Fruit fly (Drosophila melanogaster) whole organism, prepupa: ENCODE data around the gene CG13833.
A peak's percentile ranks its signal among the peaks of the same experiment; 100 is the strongest.

ENCODE experiments used
- Blimp-1 ChIP-seq: fragments of 200-800 bp; sonication (Bioruptor generic); optimal IDR thresholded peaks from 3 replicates; lab custom pipeline; 2017; ENCODE audit warnings: missing biosample characterization, missing genetic modification characterization, mild to moderate bottlenecking, moderate library complexity, missing genetic modification reagents
- CG10631 ChIP-seq: fragments of 200-800 bp; sonication (Bioruptor generic); optimal IDR thresholded peaks from 2 replicates; lab custom pipeline; 2016; ENCODE audit warnings: missing biosample characterization, missing genetic modification characterization
- CG10669 ChIP-seq: fragments of 200-800 bp; sonication (Bioruptor generic); optimal IDR thresholded peaks from 3 replicates; lab custom pipeline; 2018; ENCODE audit warnings: missing biosample characterization, mild to moderate bottlenecking, missing genetic modification characterization, moderate library complexity
- CG11762 ChIP-seq: fragments of 200-800 bp; sonication (Bioruptor generic); optimal IDR thresholded peaks from 3 replicates; lab custom pipeline; 2016; ENCODE audit warnings: missing biosample characterization, missing genetic modification characterization; ENCODE audit not compliant: insufficient read depth
- CG11902 ChIP-seq: fragments of 200-800 bp; sonication (Bioruptor generic); optimal IDR thresholded peaks from 3 replicates; lab custom pipeline; 2016; ENCODE audit warnings: missing biosample characterization, missing genetic modification characterization
- CG1621 ChIP-seq: fragments of 200-800 bp; sonication (Bioruptor generic); optimal IDR thresholded peaks from 3 replicates; lab custom pipeline; 2018; ENCODE audit warnings: missing biosample characterization, mild to moderate bottlenecking, missing genetic modification characterization
- CG16779 ChIP-seq: fragments of 200-800 bp; sonication (Bioruptor generic); optimal IDR thresholded peaks from 3 replicates; lab custom pipeline; 2017; ENCODE audit warnings: missing biosample characterization, mild to moderate bottlenecking, missing genetic modification characterization
- CG3032 ChIP-seq: fragments of 200-800 bp; optimal IDR thresholded peaks from 2 replicates; lab custom pipeline; 2019; ENCODE audit warnings: missing biosample characterization, mild to moderate bottlenecking, missing genetic modification characterization, moderate library complexity
- CG31627 ChIP-seq: fragments of 200-800 bp; sonication (Bioruptor generic); optimal IDR thresholded peaks from 3 replicates; lab custom pipeline; 2016; ENCODE audit warnings: missing biosample characterization, missing genetic modification characterization
- CG32006 ChIP-seq: fragments of 200-800 bp; sonication (Bioruptor generic); optimal IDR thresholded peaks from 3 replicates; lab custom pipeline; 2017; ENCODE audit warnings: missing biosample characterization, mild to moderate bottlenecking, missing genetic modification characterization
- CG4318 ChIP-seq: fragments of 200-800 bp; sonication (Bioruptor generic); optimal IDR thresholded peaks from 3 replicates; lab custom pipeline; 2017; ENCODE audit warnings: missing biosample characterization, mild to moderate bottlenecking, missing genetic modification characterization
- CG6163 ChIP-seq: fragments of 200-800 bp; sonication (Bioruptor generic); IDR thresholded peaks from 3 replicates; pipeline ENCODE4 v1.3.6; 2022; ENCODE audit warnings: missing biosample characterization, missing genetic modification characterization
- CG6792 ChIP-seq: fragments of 200-800 bp; sonication (Bioruptor generic); optimal IDR thresholded peaks from 3 replicates; lab custom pipeline; 2016; ENCODE audit warnings: missing biosample characterization, missing genetic modification characterization
- CG6854 ChIP-seq: fragments of 200-800 bp; sonication (Bioruptor generic); optimal IDR thresholded peaks from 2 replicates; lab custom pipeline; 2017; ENCODE audit warnings: missing biosample characterization, mild to moderate bottlenecking, missing genetic modification characterization
- CG7368 ChIP-seq: fragments of 200-800 bp; sonication (Bioruptor generic); optimal IDR thresholded peaks from 3 replicates; lab custom pipeline; 2016; ENCODE audit warnings: missing biosample characterization, missing genetic modification characterization
- CG8119 ChIP-seq: fragments of 200-800 bp; sonication (Bioruptor generic); IDR thresholded peaks from 3 replicates; pipeline ENCODE4 v1.3.6; 2022; ENCODE audit warnings: missing biosample characterization, missing genetic modification characterization
- CG8632 ChIP-seq: fragments of 200-800 bp; sonication (Bioruptor generic); optimal IDR thresholded peaks from 3 replicates; lab custom pipeline; 2016; ENCODE audit warnings: missing biosample characterization, missing genetic modification characterization
- CG9139 ChIP-seq: fragments of 200-800 bp; sonication (Bioruptor generic); optimal IDR thresholded peaks from 3 replicates; lab custom pipeline; 2017; ENCODE audit warnings: missing biosample characterization, mild to moderate bottlenecking, missing genetic modification characterization
- Eip75B ChIP-seq: fragments of 200-800 bp; sonication (Bioruptor generic); optimal IDR thresholded peaks from 3 replicates; lab custom pipeline; 2016; ENCODE audit warnings: missing biosample characterization, missing genetic modification characterization
- Ets21C ChIP-seq: fragments of 200-800 bp; sonication (Bioruptor generic); optimal IDR thresholded peaks from 3 replicates; lab custom pipeline; 2016; ENCODE audit warnings: missing biosample characterization, missing genetic modification characterization
- Ets96B ChIP-seq: fragments of 200-800 bp; optimal IDR thresholded peaks from 2 replicates; lab custom pipeline; 2019; ENCODE audit warnings: missing biosample characterization, mild to moderate bottlenecking, missing genetic modification characterization, moderate library complexity
- Gug ChIP-seq: fragments of 200-800 bp; sonication (Bioruptor generic); IDR thresholded peaks from 2 replicates; pipeline ENCODE4 v1.3.6; 2022; ENCODE audit warnings: missing biosample characterization, missing genetic modification characterization
- Hr39 ChIP-seq: fragments of 200-800 bp; sonication (Bioruptor generic); optimal IDR thresholded peaks from 2 replicates; lab custom pipeline; 2016; ENCODE audit warnings: missing biosample characterization, missing genetic modification characterization
- Met ChIP-seq: fragments of 200-800 bp; sonication (Bioruptor generic); optimal IDR thresholded peaks from 3 replicates; lab custom pipeline; 2016; ENCODE audit warnings: missing biosample characterization, missing genetic modification characterization
- OdsH ChIP-seq: fragments of 200-800 bp; sonication (Bioruptor generic); optimal IDR thresholded peaks from 3 replicates; lab custom pipeline; 2016; ENCODE audit warnings: missing biosample characterization, missing genetic modification characterization
- Smox ChIP-seq: fragments of 200-800 bp; sonication (Bioruptor generic); optimal IDR thresholded peaks from 3 replicates; lab custom pipeline; 2016; ENCODE audit warnings: missing biosample characterization, missing genetic modification characterization
- Sox102F ChIP-seq: fragments of 200-800 bp; sonication (Bioruptor generic); optimal IDR thresholded peaks from 2 replicates; lab custom pipeline; 2016; ENCODE audit warnings: missing biosample characterization, mild to moderate bottlenecking, missing genetic modification characterization
- Sox15 ChIP-seq: fragments of 200-800 bp; sonication (Bioruptor generic); optimal IDR thresholded peaks from 3 replicates; lab custom pipeline; 2016; ENCODE audit warnings: missing biosample characterization, missing genetic modification characterization
- acj6 ChIP-seq: fragments of 200-800 bp; sonication (Bioruptor generic); optimal IDR thresholded peaks from 3 replicates; lab custom pipeline; 2016; ENCODE audit warnings: missing biosample characterization, missing genetic modification characterization
- cyc ChIP-seq: fragments of 200-800 bp; sonication (Bioruptor generic); optimal IDR thresholded peaks from 3 replicates; lab custom pipeline; 2016; ENCODE audit warnings: missing biosample characterization, missing genetic modification characterization
- dsx ChIP-seq: fragments of 200-800 bp; optimal IDR thresholded peaks from 3 replicates; lab custom pipeline; 2019; ENCODE audit warnings: missing biosample characterization, mild to moderate bottlenecking, missing genetic modification characterization, moderate library complexity; ENCODE audit not compliant: poor library complexity, severe bottlenecking
- esn ChIP-seq: fragments of 200-800 bp; sonication (Bioruptor generic); optimal IDR thresholded peaks from 2 replicates; lab custom pipeline; 2016; ENCODE audit warnings: missing biosample characterization, mild to moderate bottlenecking, missing genetic modification characterization, moderate library complexity
- fd59A ChIP-seq: fragments of 200-800 bp; sonication (Bioruptor generic); optimal IDR thresholded peaks from 2 replicates; lab custom pipeline; 2017; ENCODE audit warnings: missing biosample characterization, mild to moderate bottlenecking, missing genetic modification characterization, missing genetic modification reagents
- fkh ChIP-seq: fragments of 200-800 bp; sonication (Bioruptor generic); optimal IDR thresholded peaks from 3 replicates; lab custom pipeline; 2017; ENCODE audit warnings: missing biosample characterization, mild to moderate bottlenecking, missing genetic modification characterization, moderate library complexity
- lz ChIP-seq: fragments of 200-800 bp; sonication (Bioruptor generic); optimal IDR thresholded peaks from 3 replicates; lab custom pipeline; 2016; ENCODE audit warnings: missing biosample characterization, missing genetic modification characterization
- net ChIP-seq: fragments of 200-800 bp; sonication (Bioruptor generic); optimal IDR thresholded peaks from 3 replicates; lab custom pipeline; 2016; ENCODE audit warnings: missing biosample characterization, missing genetic modification characterization
- salr ChIP-seq, 2 experiments: fragments of 200-800 bp; sonication (Bioruptor generic); optimal IDR thresholded peaks; 3 replicates each; lab custom pipeline; 2016 to 2018; ENCODE audit warnings: missing biosample characterization in 2 of 2, missing genetic modification characterization in 2 of 2, mild to moderate bottlenecking in 1 of 2
- spab ChIP-seq: fragments of 200-800 bp; sonication (Bioruptor generic); optimal IDR thresholded peaks from 2 replicates; lab custom pipeline; 2017; ENCODE audit warnings: missing biosample characterization, mild to moderate bottlenecking, missing genetic modification characterization, missing genetic modification reagents
- ss ChIP-seq, 2 experiments: fragments of 200-800 bp; sonication (Bioruptor generic); optimal IDR thresholded peaks; 2 replicates in 1 of 2; 3 replicates in 1 of 2; lab custom pipeline; 2017 to 2018; ENCODE audit warnings: mild to moderate bottlenecking in 2 of 2, missing biosample characterization in 2 of 2, missing genetic modification characterization in 2 of 2, moderate library complexity in 1 of 2
- svp ChIP-seq: fragments of 200-800 bp; sonication (Bioruptor generic); peaks from one replicate; lab custom pipeline; 2016; ENCODE audit warnings: missing biosample characterization, missing genetic modification characterization
- topi ChIP-seq: fragments of 200-800 bp; sonication (Bioruptor generic); optimal IDR thresholded peaks from 3 replicates; lab custom pipeline; 2016; ENCODE audit warnings: missing biosample characterization, missing genetic modification characterization
- vri ChIP-seq: fragments of 200-800 bp; sonication (Bioruptor generic); optimal IDR thresholded peaks from 3 replicates; lab custom pipeline; 2016; ENCODE audit warnings: missing biosample characterization, mild to moderate bottlenecking, missing genetic modification characterization

The CG13833 gene

DNA sequence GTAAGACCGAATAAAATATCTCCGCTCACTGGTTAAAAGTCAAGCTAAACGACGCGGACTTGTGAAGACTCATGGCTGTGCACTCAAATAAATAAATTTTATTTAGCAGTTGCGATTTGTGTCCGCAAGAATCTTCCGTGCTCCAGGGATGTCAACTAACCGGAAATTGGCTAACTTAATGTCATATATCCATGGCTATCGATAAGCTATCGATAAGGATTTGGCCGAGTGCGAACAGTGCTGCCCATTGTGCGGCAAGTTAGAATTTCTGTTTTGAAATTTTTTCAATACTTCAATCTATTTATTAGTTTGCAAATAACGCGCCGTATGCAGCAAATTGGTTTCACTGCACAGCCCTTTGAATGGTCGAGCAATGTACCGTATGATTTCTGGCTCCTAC lies 18.6 kb upstream of the CG13833 start, which contains the start of gene p53 (continued):
- TF ChIP-seq vri (GFP tag; lab: Kevin White, UChicago) (peak; percentile 45), Ets96B (no peak), CG6792 (GFP tag; lab: Kevin White, UChicago) (peak; percentile 45), CG8119 (GFP tag; lab: Robert Waterston, UW) (no peak), CG9139 (GFP tag; lab: Kevin White, UChicago) (peak; percentile 25), CG6163 (peak; percentile 64)

DNA sequence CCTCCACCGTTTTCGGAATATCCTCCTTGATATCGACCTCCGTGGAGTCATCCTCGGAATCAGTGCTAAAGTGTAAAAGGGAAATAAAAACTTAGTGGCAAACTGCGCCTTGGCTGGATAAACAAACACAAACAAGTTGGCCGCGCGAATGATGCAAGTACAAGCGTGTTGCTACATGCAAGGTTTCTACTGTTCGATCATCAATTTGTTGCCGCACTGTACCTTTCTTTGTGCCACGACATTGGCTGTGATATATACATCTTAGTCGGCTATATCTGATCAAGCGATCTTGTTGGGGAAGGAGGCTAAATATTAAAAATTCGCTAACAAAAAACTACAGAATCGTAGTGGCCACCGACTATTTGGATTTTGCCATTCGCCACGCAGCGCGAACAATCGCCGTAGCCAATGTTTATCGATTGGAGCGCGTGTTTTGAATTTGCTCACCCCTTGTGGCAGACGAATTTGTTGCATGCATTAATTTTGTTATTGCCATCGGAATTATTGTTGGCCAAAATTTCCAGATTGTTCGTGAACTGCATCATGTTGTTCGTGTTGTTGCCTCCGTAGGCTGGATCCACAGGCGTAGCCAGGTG lies 17.9 kb upstream of the CG13833 start:
- TF ChIP-seq Gug (GFP tag; lab: Robert Waterston, UW) (no peak), CG8119 (GFP tag; lab: Robert Waterston, UW) (no peak), Ets96B (no peak), cyc (no peak), CG6792 (GFP tag; lab: Kevin White, UChicago) (no peak), CG10631 (GFP tag; lab: Kevin White, UChicago) (no peak), CG11762 (GFP tag; lab: Kevin White, UChicago) (no peak), esn (GFP tag; lab: Kevin White, UChicago) (no peak)
- TF ChIP-seq, all 60 proteins: peak for 0

- TF ChIP-seq CG3032 (tag; lab: Kevin White, UChicago) (no peak), OdsH (GFP tag; lab: Kevin White, UChicago) (no peak), CG8632 (no peak), Hr39 (GFP tag; lab: Kevin White, UChicago) (no peak), Ets21C (GFP tag; lab: Kevin White, UChicago) (no peak), fd59A (no peak), CG10669 (GFP tag; lab: Kevin White, UChicago) (no peak), CG6792 (GFP tag; lab: Kevin White, UChicago) (no peak), Eip75B (GFP tag; lab: Kevin White, UChicago) (no peak), Sox15 (GFP tag; lab: Kevin White, UChicago) (no peak), CG16779 (no peak), CG31627 (GFP tag; lab: Kevin White, UChicago) (no peak)
Observed at dm6 chr3R:23051639-23052125, 16.3 kb upstream of the CG13833 start, which contains the start of gene Gr94a. Gr94a (plus strand) TSS chr3R:23051689.

dm6 chr3R:23048690-23049118 lies 13.3 kb upstream of the CG13833 start:
- TF ChIP-seq Smox (peak; percentile 85), dsx (GFP tag; lab: Kevin White, UChicago) (peak; percentile 69), Met (GFP tag; lab: Kevin White, UChicago) (peak; percentile 91), salr (GFP tag; optimal IDR thresholded peaks at IDR 0.05; lab: Kevin White, UChicago) (peak; percentile 22 to 92), acj6 (GFP tag; lab: Kevin White, UChicago) (peak; percentile 85), CG1621 (peak; percentile 20), topi (GFP tag; lab: Kevin White, UChicago) (peak; percentile 89), CG7368 (peak; percentile 74), CG6163 (peak; percentile 68; the same call in 2 of the 3 replicates), CG16779 (peak; percentile 36), CG9139 (GFP tag; lab: Kevin White, UChicago) (peak; percentile 64), svp (GFP tag; lab: Kevin White, UChicago) (peak; percentile 96), Sox102F (GFP tag; lab: Kevin White, UChicago) (peak; percentile 74), CG6792 (GFP tag; lab: Kevin White, UChicago) (peak; percentile 88), ss (GFP tag; optimal IDR thresholded peaks at IDR 0.05; lab: Kevin White, UChicago) (peak; percentile 62 to 71), CG4318 (GFP tag; lab: Kevin White, UChicago) (peak; percentile 87), CG6854 (GFP tag; lab: Kevin White, UChicago) (peak; percentile 7), CG32006 (GFP tag; lab: Kevin White, UChicago) (peak; percentile 96), lz (GFP tag; lab: Kevin White, UChicago) (peak; percentile 88), CG11902 (GFP tag; lab: Kevin White, UChicago) (peak; percentile 74), Ets96B (peak; percentile 83), CG3032 (tag; lab: Kevin White, UChicago) (peak; percentile 87), Hr39 (GFP tag; lab: Kevin White, UChicago) (peak; percentile 79), spab (GFP tag; lab: Kevin White, UChicago) (peak; percentile 78), Sox15 (GFP tag; lab: Kevin White, UChicago) (peak; percentile 74), net (GFP tag; lab: Kevin White, UChicago) (peak; percentile 81), fkh (GFP tag; lab: Kevin White, UChicago) (peak; percentile 67), CG31627 (GFP tag; lab: Kevin White, UChicago) (peak; percentile 85), Blimp-1 (GFP tag; lab: Kevin White, UChicago) (peak; percentile 72), CG8119 (GFP tag; lab: Robert Waterston, UW) (peak; percentile 92)
